Worm (Caenorhabditis elegans) whole organism, L4 larva: ENCODE data around the gene cec-7.
A peak's percentile ranks its signal among the peaks of the same experiment; 100 is the strongest.

Experiments
- D1046.2 ChIP-seq: fragments of 200-800 bp; sonication (Bioruptor generic); IDR thresholded peaks from 2 replicates; pipeline ENCODE4 v1.3.6; 2022; ENCODE audit warnings: missing genetic modification characterization, missing compliant biosample characterization
- F49E8.2 ChIP-seq: sonication (generic microtip); optimal IDR thresholded peaks from 2 replicates; lab custom pipeline; 2016; ENCODE audit warnings: missing compliant biosample characterization, mild to moderate bottlenecking, missing genetic modification characterization, borderline replicate concordance
- T20F7.1 ChIP-seq: fragments of 200-800 bp; sonication (Bioruptor generic); optimal IDR thresholded peaks from 2 replicates; lab custom pipeline; 2018; ENCODE audit warnings: mild to moderate bottlenecking, missing genetic modification characterization, missing compliant biosample characterization
- Y105C5A.15 ChIP-seq: fragments of 200-800 bp; sonication (Bioruptor generic); IDR thresholded peaks from 2 replicates; pipeline ENCODE4 v1.3.6; 2022; ENCODE audit warnings: missing genetic modification characterization, missing compliant biosample characterization
- aly-2 ChIP-seq: sonication (generic microtip); optimal IDR thresholded peaks from 2 replicates; lab custom pipeline; 2018; ENCODE audit warnings: missing biosample characterization, missing genetic modification characterization
- arid-1 ChIP-seq: fragments of 200-800 bp; sonication (Bioruptor generic); conservative IDR thresholded peaks from 2 replicates; pipeline ENCODE4 v1.3.6; 2022; ENCODE audit warnings: missing genetic modification reagents, missing genetic modification characterization, missing compliant biosample characterization
- ceh-20 ChIP-seq: fragments of 200-800 bp; sonication (Bioruptor generic); IDR thresholded peaks from 2 replicates; pipeline ENCODE4 v1.3.6; 2022; ENCODE audit warnings: missing genetic modification reagents, missing genetic modification characterization, missing compliant biosample characterization
- ceh-62 ChIP-seq: sonication (generic microtip); optimal IDR thresholded peaks from 2 replicates; lab custom pipeline; 2017; ENCODE audit warnings: missing biosample characterization, missing genetic modification characterization
- ctbp-1 ChIP-seq: fragments of 200-800 bp; sonication (Bioruptor generic); IDR thresholded peaks from 2 replicates; pipeline ENCODE4 v1.3.6; 2022; ENCODE audit warnings: missing genetic modification reagents, missing genetic modification characterization, missing compliant biosample characterization
- daf-12 ChIP-seq: fragments of 150-350 bp; optimal IDR thresholded peaks from 2 replicates; lab custom pipeline; 2014; ENCODE audit warnings: missing biosample characterization, missing genetic modification reagents, missing genetic modification characterization
- daf-16 ChIP-seq, 3 experiments: sonication (generic microtip); optimal IDR thresholded peaks; 2 replicates each; lab custom pipeline; 2016 to 2017; ENCODE audit warnings: missing genetic modification characterization in 3 of 3, missing genetic modification reagents in 3 of 3, mild to moderate bottlenecking in 2 of 3, missing compliant biosample characterization in 2 of 3, missing biosample characterization in 1 of 3, moderate library complexity in 1 of 3
- daf-19 ChIP-seq: fragments of 200-800 bp; sonication (Bioruptor generic); conservative IDR thresholded peaks from 2 replicates; pipeline ENCODE4 v1.3.6; 2022; ENCODE audit warnings: missing genetic modification characterization, missing compliant biosample characterization
- dmd-9 ChIP-seq: fragments of 200-800 bp; sonication (Bioruptor generic); IDR thresholded peaks from 2 replicates; pipeline ENCODE4 v1.3.6; 2022; ENCODE audit warnings: missing genetic modification reagents, missing genetic modification characterization, missing compliant biosample characterization
- duxl-1 ChIP-seq: sonication (generic microtip); optimal IDR thresholded peaks from 2 replicates; lab custom pipeline; 2016; ENCODE audit warnings: mild to moderate bottlenecking, missing genetic modification characterization, moderate library complexity, missing compliant biosample characterization; ENCODE audit not compliant: poor library complexity
- egl-27 ChIP-seq: sonication (generic microtip); optimal IDR thresholded peaks from 3 replicates; lab custom pipeline; 2017; ENCODE audit warnings: missing biosample characterization, missing genetic modification reagents, missing genetic modification characterization
- fkh-10 ChIP-seq: fragments of 150-350 bp; optimal IDR thresholded peaks from 2 replicates; lab custom pipeline; 2014; ENCODE audit warnings: missing biosample characterization, missing genetic modification reagents, missing genetic modification characterization
- hif-1 ChIP-seq, 2 experiments: sonication (generic microtip); optimal IDR thresholded peaks; 2 replicates each; lab custom pipeline; 2016 to 2017; ENCODE audit warnings: missing compliant biosample characterization in 2 of 2, missing genetic modification characterization in 2 of 2, missing genetic modification reagents in 2 of 2, missing genotype in 2 of 2, mild to moderate bottlenecking in 1 of 2
- hlh-30 ChIP-seq: sonication (generic microtip); optimal IDR thresholded peaks from 2 replicates; lab custom pipeline; 2017; ENCODE audit warnings: antibody characterized with exemption, mild to moderate bottlenecking, missing genetic modification characterization, missing compliant biosample characterization; ENCODE audit not compliant: insufficient read depth
- lim-7 ChIP-seq: fragments of 200-800 bp; sonication (Bioruptor generic); IDR thresholded peaks from 2 replicates; pipeline ENCODE4 v1.3.6; 2022; ENCODE audit warnings: missing genetic modification characterization, missing compliant biosample characterization
- lir-3 ChIP-seq: sonication (generic microtip); optimal IDR thresholded peaks from 2 replicates; lab custom pipeline; 2016; ENCODE audit warnings: mild to moderate bottlenecking, missing genetic modification characterization, missing compliant biosample characterization
- madf-5 ChIP-seq, 2 experiments: fragments of 200-800 bp; sonication (Bioruptor generic); IDR thresholded peaks; 2 replicates each; pipeline ENCODE4 v1.3.6; 2022; ENCODE audit warnings: missing compliant biosample characterization in 2 of 2, missing genetic modification characterization in 2 of 2
- mdl-1 ChIP-seq, 2 experiments: fragments of 150-350 bp in 1 of 2; sonication (generic microtip) in 1 of 2; optimal IDR thresholded peaks; 2 replicates each; lab custom pipeline; 2014 to 2017; ENCODE audit warnings: missing biosample characterization in 2 of 2, missing genetic modification characterization in 2 of 2
- mep-1 ChIP-seq: fragments of 150-350 bp; sonication (generic microtip); optimal IDR thresholded peaks from 3 replicates; lab custom pipeline; 2014; ENCODE audit warnings: missing biosample characterization, missing genetic modification characterization
- nhr-10 ChIP-seq: fragments of 150-350 bp; optimal IDR thresholded peaks from 2 replicates; lab custom pipeline; 2014; ENCODE audit warnings: missing biosample characterization, missing genetic modification characterization
- nhr-102 ChIP-seq: sonication (generic microtip); optimal IDR thresholded peaks from 2 replicates; lab custom pipeline; 2016; ENCODE audit warnings: mild to moderate bottlenecking, missing genetic modification characterization, moderate library complexity, missing compliant biosample characterization
- nhr-11 ChIP-seq: fragments of 150-350 bp; optimal IDR thresholded peaks from 2 replicates; lab custom pipeline; 2014; ENCODE audit warnings: missing biosample characterization, missing genetic modification characterization
- nhr-111 ChIP-seq: fragments of 200-800 bp; sonication (Bioruptor generic); optimal IDR thresholded peaks from 2 replicates; lab custom pipeline; 2018; ENCODE audit warnings: mild to moderate bottlenecking, missing genetic modification characterization, missing compliant biosample characterization
- nhr-28 ChIP-seq: fragments of 150-350 bp; optimal IDR thresholded peaks from 2 replicates; lab custom pipeline; 2014; ENCODE audit warnings: missing biosample characterization, missing genetic modification characterization
- nhr-41 ChIP-seq: fragments of 200-800 bp; sonication (Bioruptor generic); IDR thresholded peaks from 2 replicates; pipeline ENCODE4 v1.3.6; 2022; ENCODE audit warnings: missing genetic modification reagents, missing genetic modification characterization, missing compliant biosample characterization
- nhr-42 ChIP-seq: fragments of 200-800 bp; sonication (Bioruptor generic); IDR thresholded peaks from 2 replicates; pipeline ENCODE4 v1.3.6; 2022; ENCODE audit warnings: missing genetic modification characterization, missing compliant biosample characterization
- nhr-6 ChIP-seq: fragments of 150-350 bp; optimal IDR thresholded peaks from 2 replicates; lab custom pipeline; 2014; ENCODE audit warnings: missing biosample characterization, missing genetic modification characterization
- nhr-76 ChIP-seq: fragments of 150-350 bp; optimal IDR thresholded peaks from 2 replicates; lab custom pipeline; 2014; ENCODE audit warnings: missing biosample characterization, missing genetic modification characterization
- nhr-77 ChIP-seq: fragments of 150-350 bp; optimal IDR thresholded peaks from 2 replicates; lab custom pipeline; 2014; ENCODE audit warnings: missing biosample characterization, missing genetic modification characterization
- pha-4 ChIP-seq, 2 experiments: fragments of 150-350 bp in 1 of 2; fragments of 200-800 bp in 1 of 2; sonication (Bioruptor generic) in 1 of 2; IDR thresholded peaks in 1 of 2; optimal IDR thresholded peaks in 1 of 2; 2 replicates each; pipeline versions ENCODE4 v1.3.6 to Lab custom; 2014 to 2022; ENCODE audit warnings: missing genetic modification characterization in 2 of 2, missing genetic modification reagents in 2 of 2, missing biosample characterization in 1 of 2, missing compliant biosample characterization in 1 of 2
- pqm-1 ChIP-seq: sonication (generic microtip); optimal IDR thresholded peaks from 2 replicates; lab custom pipeline; 2017; ENCODE audit warnings: missing biosample characterization, missing genetic modification characterization
- rbr-2 ChIP-seq: sonication (generic microtip); optimal IDR thresholded peaks from 2 replicates; lab custom pipeline; 2016; ENCODE audit warnings: missing genotype, missing genetic modification characterization, missing compliant biosample characterization
- sdz-12 ChIP-seq: fragments of 200-800 bp; sonication (Bioruptor generic); optimal IDR thresholded peaks from 2 replicates; lab custom pipeline; 2018; ENCODE audit warnings: mild to moderate bottlenecking, missing genetic modification characterization, missing compliant biosample characterization
- skn-1 ChIP-seq: fragments of 150-350 bp; optimal IDR thresholded peaks from 2 replicates; lab custom pipeline; 2014; ENCODE audit warnings: missing biosample characterization, missing genetic modification characterization
- spr-3 ChIP-seq: fragments of 200-800 bp; sonication (Bioruptor generic); optimal IDR thresholded peaks from 2 replicates; lab custom pipeline; 2018; ENCODE audit warnings: mild to moderate bottlenecking, missing genetic modification characterization, missing compliant biosample characterization
- tag-97 ChIP-seq: fragments of 200-800 bp; sonication (Bioruptor generic); IDR thresholded peaks from 2 replicates; pipeline ENCODE4 v1.3.6; 2022; ENCODE audit warnings: missing genetic modification characterization, missing compliant biosample characterization
- unc-39 ChIP-seq: sonication (generic microtip); optimal IDR thresholded peaks from 2 replicates; lab custom pipeline; 2017; ENCODE audit warnings: missing biosample characterization, missing genetic modification characterization
- unc-62 ChIP-seq, 3 experiments: fragments of 150-350 bp in 1 of 3; sonication (generic microtip); optimal IDR thresholded peaks in 2 of 3; peaks in 1 of 3; 1 replicate in 1 of 3; 2 replicates in 2 of 3; lab custom pipeline; 2014 to 2017; ENCODE audit warnings: missing biosample characterization in 3 of 3, missing genetic modification characterization in 3 of 3, missing genetic modification reagents in 3 of 3, missing genotype in 1 of 3
- vab-7 ChIP-seq: fragments of 200-800 bp; sonication (Bioruptor generic); IDR thresholded peaks from 2 replicates; pipeline ENCODE4 v1.3.6; 2022; ENCODE audit warnings: missing genetic modification reagents, missing genetic modification characterization, missing compliant biosample characterization
- zag-1 ChIP-seq: fragments of 150-350 bp; optimal IDR thresholded peaks from 2 replicates; lab custom pipeline; 2014; ENCODE audit warnings: missing biosample characterization, missing genetic modification characterization
- zfp-3 ChIP-seq: fragments of 200-800 bp; sonication (Bioruptor generic); conservative IDR thresholded peaks from 2 replicates; pipeline ENCODE4 v1.3.6; 2022; ENCODE audit warnings: missing genetic modification reagents, missing genetic modification characterization, missing compliant biosample characterization
- ztf-11 ChIP-seq: fragments of 150-350 bp; optimal IDR thresholded peaks from 2 replicates; lab custom pipeline; 2014; ENCODE audit warnings: missing biosample characterization, missing genetic modification characterization

The cec-7 gene

ce11 chrIII:12841328-12841727, 36.0 kb downstream of the cec-7 start (continued):
- no peak for TF ChIP-seq vab-7 (GFP tag; lab: Robert Waterston, UW)
- peak; percentile 80 for TF ChIP-seq nhr-28 (tag; lab: Kevin White, UChicago)
- peak; percentile 48 for TF ChIP-seq daf-12 (tag; lab: Kevin White, UChicago)
- peak; percentile 60 for TF ChIP-seq fkh-10 (GFP tag; lab: Kevin White, UChicago)
- TF ChIP-seq skn-1 = no peak
- peak; percentile 27 for TF ChIP-seq T20F7.1
- TF ChIP-seq nhr-6 (tag; lab: Kevin White, UChicago) = no peak
- no peak for TF ChIP-seq dmd-9 (GFP tag; lab: Robert Waterston, UW)
- no peak for TF ChIP-seq ceh-20
- peak; percentile 30 for TF ChIP-seq nhr-102 (tag; lab: Kevin White, UChicago)
- TF ChIP-seq ceh-62 (tag; lab: Kevin White, UChicago) = no peak
- no peak for TF ChIP-seq F49E8.2 (tag; lab: Kevin White, UChicago)
- TF ChIP-seq D1046.2 (GFP tag; lab: Robert Waterston, UW) = no peak
- peak; percentile 54 for TF ChIP-seq nhr-11 (tag; lab: Kevin White, UChicago)
- TF ChIP-seq nhr-77 (tag; lab: Kevin White, UChicago) = peak; percentile 63
- no peak for TF ChIP-seq arid-1 (GFP tag; lab: Robert Waterston, UW)
- no peak for TF ChIP-seq pqm-1 (tag; lab: Kevin White, UChicago)
- TF ChIP-seq mep-1 (tag; lab: Kevin White, UChicago) = peak; percentile 72
- TF ChIP-seq hlh-30 = peak; percentile 90
- TF ChIP-seq nhr-41 (GFP tag; lab: Robert Waterston, UW) = no peak
- TF ChIP-seq duxl-1 = no peak
- TF ChIP-seq unc-39 (tag; lab: Kevin White, UChicago) = no peak
- peak in 1 of 2 experiments; percentile 42 for TF ChIP-seq hif-1 (tag; optimal IDR thresholded peaks at IDR 0.05; lab: Kevin White, UChicago)
- TF ChIP-seq nhr-42 = no peak
- TF ChIP-seq zag-1 = no peak
- no peak for TF ChIP-seq nhr-76 (tag; lab: Kevin White, UChicago)
- TF ChIP-seq egl-27 (tag; lab: Kevin White, UChicago) = no peak
- TF ChIP-seq zfp-3 = no peak
- TF ChIP-seq madf-5 (GFP tag; IDR thresholded peaks at IDR 0.05; lab: Robert Waterston, UW) = no peak
- no peak for TF ChIP-seq sdz-12 (GFP tag; lab: Kevin White, UChicago)
- TF ChIP-seq daf-19 (GFP tag; lab: Robert Waterston, UW) = no peak
- no peak for TF ChIP-seq ztf-11 (tag; lab: Kevin White, UChicago)
- TF ChIP-seq lim-7 (GFP tag; lab: Robert Waterston, UW) = no peak
- TF ChIP-seq aly-2 (tag; lab: Kevin White, UChicago) = no peak
- TF ChIP-seq spr-3 (GFP tag; lab: Kevin White, UChicago) = no peak
- no peak for TF ChIP-seq nhr-10 (tag; lab: Kevin White, UChicago)
- peak; percentile 49 for TF ChIP-seq rbr-2 (tag; lab: Kevin White, UChicago)
- no peak for TF ChIP-seq Y105C5A.15 (GFP tag; lab: Robert Waterston, UW)
- TF ChIP-seq unc-62 (GFP tag; optimal IDR thresholded peaks at IDR 0.05 in 1 of 2; lab: Kevin White, UChicago) = peak in 1 of 2 experiments; percentile 58
- TF ChIP-seq unc-62 (tag; optimal IDR thresholded peaks at IDR 0.05; lab: Kevin White, UChicago) = no peak
- TF ChIP-seq ctbp-1 = peak; percentile 67; the same call in 1 of the 2 replicates

ce11 chrIII:12840204-12840603, 37.2 kb downstream of the cec-7 start:
- TF ChIP-seq tag-97 (GFP tag; lab: Robert Waterston, UW) = no peak
- TF ChIP-seq daf-16 (GFP tag; optimal IDR thresholded peaks at IDR 0.05; lab: Kevin White, UChicago) = no peak
- TF ChIP-seq daf-16 (tag; optimal IDR thresholded peaks at IDR 0.05; lab: Kevin White, UChicago) = no peak
- TF ChIP-seq lir-3 (tag; lab: Kevin White, UChicago) = no peak
- TF ChIP-seq pha-4 (GFP tag; IDR thresholded peaks at IDR 0.05; lab: Robert Waterston, UW) = no peak
- TF ChIP-seq pha-4 (tag; optimal IDR thresholded peaks at IDR 0.05; lab: Kevin White, UChicago) = no peak
- TF ChIP-seq nhr-111 (GFP tag; lab: Kevin White, UChicago) = no peak
- TF ChIP-seq mdl-1 (tag; optimal IDR thresholded peaks at IDR 0.05; lab: Kevin White, UChicago) = no peak
- TF ChIP-seq skn-1 = no peak
- TF ChIP-seq nhr-41 (GFP tag; lab: Robert Waterston, UW) = no peak
- no peak for TF ChIP-seq zfp-3
